Worm (Caenorhabditis elegans) whole organism, L1 larva: Measurements from ENCODE around the gene C01G5.3.

Source experiments
- C16A3.4 ChIP-seq: fragments of 150-350 bp; optimal IDR thresholded peaks from 2 replicates; lab custom pipeline; 2014; ENCODE audit warnings: missing biosample characterization, missing genetic modification characterization
- C34B4.2 ChIP-seq: sonication (generic microtip); optimal IDR thresholded peaks from 2 replicates; lab custom pipeline; 2017; ENCODE audit warnings: mild to moderate bottlenecking, missing genetic modification characterization, missing compliant biosample characterization
- aha-1 ChIP-seq: fragments of 150-350 bp; optimal IDR thresholded peaks from 2 replicates; lab custom pipeline; 2014; ENCODE audit warnings: missing biosample characterization, missing genetic modification characterization
- aly-2 ChIP-seq: fragments of 150-350 bp; optimal IDR thresholded peaks from 2 replicates; lab custom pipeline; 2014; ENCODE audit warnings: missing biosample characterization, missing genetic modification characterization
- ama-1 ChIP-seq: fragments of 150-350 bp; optimal IDR thresholded peaks from 2 replicates; lab custom pipeline; 2014
- blmp-1 ChIP-seq: fragments of 150-350 bp; optimal IDR thresholded peaks from 2 replicates; lab custom pipeline; 2014; ENCODE audit warnings: missing biosample characterization, missing genetic modification characterization
- ceh-82 ChIP-seq, 3 experiments: fragments of 150-350 bp in 1 of 3; sonication (generic microtip) in 2 of 3; optimal IDR thresholded peaks; 2 replicates each; lab custom pipeline; 2014 to 2017; ENCODE audit warnings: missing biosample characterization in 3 of 3, missing genetic modification characterization in 3 of 3
- dpl-1 ChIP-seq, 3 experiments: fragments of 150-350 bp in 2 of 3; sonication (generic microtip) in 1 of 3; optimal IDR thresholded peaks; 2 replicates each; lab custom pipeline; 2014 to 2017; ENCODE audit warnings: missing biosample characterization in 3 of 3, missing genetic modification characterization in 3 of 3, missing genetic modification reagents in 3 of 3
- efl-1 ChIP-seq, 4 experiments: fragments of 150-350 bp; optimal IDR thresholded peaks in 3 of 4; peaks in 1 of 4; 1 replicate in 1 of 4; 2 replicates in 3 of 4; lab custom pipeline; 2014; ENCODE audit warnings: missing biosample characterization in 2 of 4, missing genetic modification characterization in 2 of 4, missing genetic modification reagents in 2 of 4
- efl-3 ChIP-seq: fragments of 200-800 bp; sonication (Bioruptor generic); optimal IDR thresholded peaks from 2 replicates; lab custom pipeline; 2018; ENCODE audit warnings: mild to moderate bottlenecking, missing genetic modification characterization, missing compliant biosample characterization
- elt-2 ChIP-seq: sonication (generic microtip); optimal IDR thresholded peaks from 2 replicates; lab custom pipeline; 2016; ENCODE audit warnings: missing genetic modification characterization, mild to moderate bottlenecking, inconsistent platforms, missing compliant biosample characterization, missing genetic modification reagents
- elt-3 ChIP-seq, 6 experiments: fragments of 150-350 bp in 1 of 6; sonication (generic microtip); optimal IDR thresholded peaks; 2 replicates each; lab custom pipeline; 2017 to 2018; ENCODE audit warnings: missing biosample characterization in 6 of 6, missing genetic modification characterization in 6 of 6, inconsistent platforms in 1 of 6
- fkh-8 ChIP-seq: sonication (generic microtip); optimal IDR thresholded peaks from 2 replicates; lab custom pipeline; 2016; ENCODE audit warnings: mild to moderate bottlenecking, missing genetic modification characterization, missing compliant biosample characterization
- irx-1 ChIP-seq: sonication (generic microtip); optimal IDR thresholded peaks from 2 replicates; lab custom pipeline; 2016; ENCODE audit warnings: missing genetic modification characterization, missing compliant biosample characterization
- isw-1 ChIP-seq: fragments of 200-800 bp; sonication (Bioruptor generic); IDR thresholded peaks from 2 replicates; pipeline ENCODE4 v1.3.6; 2022; ENCODE audit warnings: missing genetic modification characterization, missing compliant biosample characterization
- lin-14 ChIP-seq: fragments of 200-800 bp; sonication (Bioruptor generic); optimal IDR thresholded peaks from 2 replicates; lab custom pipeline; 2018; ENCODE audit warnings: mild to moderate bottlenecking, missing genetic modification characterization, moderate library complexity, missing compliant biosample characterization
- lin-15B ChIP-seq: fragments of 150-350 bp; sonication (generic microtip); optimal IDR thresholded peaks from 3 replicates; lab custom pipeline; 2014; ENCODE audit warnings: missing biosample characterization, missing genetic modification characterization
- lin-35 ChIP-seq, 2 experiments: fragments of 150-350 bp; optimal IDR thresholded peaks; 2 replicates each; lab custom pipeline; 2014; ENCODE audit warnings: missing biosample characterization in 2 of 2, missing genetic modification characterization in 2 of 2, missing genetic modification reagents in 2 of 2
- lin-39 ChIP-seq: fragments of 150-350 bp; optimal IDR thresholded peaks from 2 replicates; lab custom pipeline; 2014; ENCODE audit warnings: missing biosample characterization, missing genetic modification reagents, missing genetic modification characterization
- lir-3 ChIP-seq: sonication (generic microtip); optimal IDR thresholded peaks from 2 replicates; lab custom pipeline; 2016; ENCODE audit warnings: mild to moderate bottlenecking, missing genetic modification characterization, moderate library complexity, missing compliant biosample characterization; ENCODE audit not compliant: poor library complexity
- lsy-2 ChIP-seq, 2 experiments: fragments of 150-350 bp; optimal IDR thresholded peaks; 2 replicates each; lab custom pipeline; 2014; ENCODE audit warnings: missing biosample characterization in 2 of 2, missing genetic modification characterization in 2 of 2
- mdl-1 ChIP-seq, 2 experiments: fragments of 150-350 bp; optimal IDR thresholded peaks; 2 replicates each; lab custom pipeline; 2014 to 2017; ENCODE audit warnings: missing biosample characterization in 2 of 2, missing genetic modification characterization in 2 of 2, inconsistent platforms in 1 of 2
- mef-2 ChIP-seq: fragments of 150-350 bp; optimal IDR thresholded peaks from 2 replicates; lab custom pipeline; 2014; ENCODE audit warnings: missing biosample characterization, missing genetic modification characterization
- mep-1 ChIP-seq: fragments of 150-350 bp; optimal IDR thresholded peaks from 2 replicates; lab custom pipeline; 2014; ENCODE audit warnings: missing biosample characterization, missing genetic modification characterization
- nhr-11 ChIP-seq: fragments of 150-350 bp; optimal IDR thresholded peaks from 2 replicates; lab custom pipeline; 2014; ENCODE audit warnings: missing biosample characterization, missing genetic modification characterization
- nhr-20 ChIP-seq: sonication (generic microtip); optimal IDR thresholded peaks from 2 replicates; lab custom pipeline; 2016; ENCODE audit warnings: mild to moderate bottlenecking, missing genetic modification characterization, missing compliant biosample characterization
- nhr-47 ChIP-seq: sonication (generic microtip); optimal IDR thresholded peaks from 2 replicates; lab custom pipeline; 2016; ENCODE audit warnings: mild to moderate bottlenecking, missing genetic modification characterization, moderate library complexity, missing compliant biosample characterization
- nhr-71 ChIP-seq: sonication (generic microtip); optimal IDR thresholded peaks from 2 replicates; lab custom pipeline; 2016; ENCODE audit warnings: mild to moderate bottlenecking, missing genetic modification characterization, moderate library complexity, missing compliant biosample characterization
- nhr-77 ChIP-seq: fragments of 150-350 bp; optimal IDR thresholded peaks from 2 replicates; lab custom pipeline; 2014; ENCODE audit warnings: missing biosample characterization, missing genetic modification characterization
- nhr-85 ChIP-seq: sonication (generic microtip); peaks from one replicate; lab custom pipeline; 2016; ENCODE audit warnings: missing genetic modification characterization, inconsistent platforms, missing compliant biosample characterization
- nhr-90 ChIP-seq: sonication (generic microtip); optimal IDR thresholded peaks from 2 replicates; lab custom pipeline; 2016; ENCODE audit warnings: mild to moderate bottlenecking, missing genetic modification characterization, missing compliant biosample characterization; ENCODE audit not compliant: poor library complexity
- rnt-1 ChIP-seq: sonication (generic microtip); optimal IDR thresholded peaks from 2 replicates; lab custom pipeline; 2016; ENCODE audit warnings: mild to moderate bottlenecking, missing genetic modification characterization, moderate library complexity, missing compliant biosample characterization
- skn-1 ChIP-seq: fragments of 150-350 bp; optimal IDR thresholded peaks from 2 replicates; lab custom pipeline; 2014; ENCODE audit warnings: missing biosample characterization, missing genetic modification characterization
- snpc-4 ChIP-seq: fragments of 150-350 bp; optimal IDR thresholded peaks from 2 replicates; lab custom pipeline; 2014; ENCODE audit warnings: missing biosample characterization, missing genetic modification characterization
- snu-23 ChIP-seq: sonication (generic microtip); optimal IDR thresholded peaks from 2 replicates; lab custom pipeline; 2016; ENCODE audit warnings: missing genetic modification characterization, missing compliant biosample characterization
- sox-4 ChIP-seq: sonication (generic microtip); optimal IDR thresholded peaks from 2 replicates; lab custom pipeline; 2016; ENCODE audit warnings: missing genetic modification characterization, missing compliant biosample characterization
- sptf-1 ChIP-seq: fragments of 150-350 bp; optimal IDR thresholded peaks from 2 replicates; lab custom pipeline; 2014; ENCODE audit warnings: missing biosample characterization, missing genetic modification characterization
- sup-37 ChIP-seq: fragments of 200-800 bp; sonication (Bioruptor generic); optimal IDR thresholded peaks from 2 replicates; lab custom pipeline; 2018; ENCODE audit warnings: mild to moderate bottlenecking, missing genetic modification characterization, missing compliant biosample characterization
- swsn-7 ChIP-seq: sonication (generic microtip); optimal IDR thresholded peaks from 2 replicates; lab custom pipeline; 2016; ENCODE audit warnings: missing genetic modification characterization, missing compliant biosample characterization
- unc-130 ChIP-seq: fragments of 150-350 bp; optimal IDR thresholded peaks from 2 replicates; lab custom pipeline; 2017; ENCODE audit warnings: missing biosample characterization, missing genetic modification characterization, inconsistent platforms
- unc-62 ChIP-seq: fragments of 150-350 bp; optimal IDR thresholded peaks from 2 replicates; lab custom pipeline; 2014; ENCODE audit warnings: missing biosample characterization, missing genetic modification reagents, missing genetic modification characterization
- unc-86 ChIP-seq: sonication (generic microtip); optimal IDR thresholded peaks from 2 replicates; lab custom pipeline; 2016; ENCODE audit warnings: missing genetic modification characterization, missing compliant biosample characterization
- xbp-1 ChIP-seq: sonication (generic microtip); optimal IDR thresholded peaks from 2 replicates; lab custom pipeline; 2016; ENCODE audit warnings: missing genetic modification characterization, missing compliant biosample characterization
- zip-4 ChIP-seq: fragments of 200-800 bp; sonication (Bioruptor generic); optimal IDR thresholded peaks from 2 replicates; lab custom pipeline; 2018; ENCODE audit warnings: mild to moderate bottlenecking, missing genetic modification characterization, moderate library complexity, missing compliant biosample characterization

C01G5.3 gene

DNA sequence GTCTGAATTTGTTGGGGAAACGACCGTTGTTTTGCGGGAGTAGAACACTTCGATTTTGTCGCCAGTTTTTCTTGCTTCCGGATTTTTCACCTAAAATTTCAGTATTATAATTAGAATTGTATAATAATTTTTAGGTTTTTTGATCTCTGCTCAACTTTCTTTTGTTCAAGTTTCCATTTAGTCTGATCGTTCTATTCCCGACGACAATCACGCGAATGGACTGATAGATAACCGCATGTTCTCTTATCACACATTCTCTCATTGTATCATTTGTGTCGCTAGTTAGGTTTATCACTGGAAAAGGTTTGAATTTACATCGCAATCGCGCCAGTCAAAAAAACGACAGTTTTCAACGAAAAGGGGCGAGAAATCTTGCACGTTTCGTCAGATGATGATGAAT is 18.9 kb downstream of the C01G5.3 start (continued):
- TF ChIP-seq lir-3: no peak

DNA sequence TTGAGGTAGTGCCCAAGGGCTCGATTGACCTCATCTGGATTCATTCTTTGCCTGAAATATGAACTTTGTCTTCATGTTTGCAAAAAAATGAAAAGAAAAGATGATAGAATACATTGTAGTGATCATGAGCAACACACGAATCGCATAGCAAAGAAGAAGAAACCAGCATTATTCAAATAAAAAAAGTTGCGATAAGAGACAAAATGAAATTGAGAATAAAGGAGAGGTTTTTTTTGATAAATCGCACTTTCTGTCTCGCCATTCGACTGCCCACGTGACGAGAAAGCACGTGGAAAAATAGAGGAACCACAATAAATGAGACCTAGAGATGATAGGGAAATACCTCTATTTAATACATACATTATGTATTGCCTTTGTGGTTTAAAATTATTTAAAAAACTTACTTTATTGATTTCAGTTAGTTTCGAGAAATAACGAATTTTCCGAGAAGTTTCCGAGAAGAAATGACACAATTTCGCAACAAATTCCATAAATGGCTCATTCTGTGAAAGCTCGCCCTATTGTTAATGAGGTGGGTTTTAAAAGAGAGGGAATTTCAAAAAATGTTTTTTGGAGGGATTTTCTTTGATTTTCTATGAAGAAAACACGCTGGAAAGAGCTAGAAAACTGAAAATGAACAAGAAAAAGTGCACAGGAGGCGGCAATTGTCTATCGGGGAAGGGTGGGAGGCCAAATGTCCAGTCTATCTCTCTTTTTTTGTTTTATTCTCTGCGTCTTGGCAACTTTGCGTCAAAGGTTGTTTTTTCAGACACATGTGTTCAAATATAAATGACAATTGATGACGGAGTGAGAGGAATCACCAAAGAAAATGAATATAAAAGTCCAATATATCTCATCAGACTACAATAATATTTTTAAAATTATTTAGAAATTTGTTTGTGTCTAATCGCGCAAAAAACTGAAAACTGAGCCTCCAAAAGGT is 19.7 kb downstream of the C01G5.3 start, which contains the start of gene paqr-1:
Gene paqr-1 (minus strand): TSS at position 51 of the 943 bp plus-strand sequence.
- TF ChIP-seq elt-3 (tag; optimal IDR thresholded peaks at IDR 0.05; lab: Kevin White, UChicago) (peak in 1 of 6 experiments; percentile 28), nhr-85 (tag; lab: Kevin White, UChicago) (peak; percentile 87), aly-2 (tag; lab: Kevin White, UChicago) (no peak), snpc-4 (no peak), lin-15B (tag; lab: Kevin White, UChicago) (peak; percentile 27), blmp-1 (peak; percentile 40), snu-23 (GFP tag; lab: Kevin White, UChicago) (peak; percentile 51), isw-1 (peak; percentile 27; the same call in 1 of the 2 replicates), irx-1 (tag; lab: Kevin White, UChicago) (peak; percentile 19), sup-37 (GFP tag; lab: Kevin White, UChicago) (peak; percentile 18), lin-14 (GFP tag; lab: Kevin White, UChicago) (peak; percentile 47), unc-130 (tag; lab: Kevin White, UChicago) (peak; percentile 22), C34B4.2 (tag; lab: Kevin White, UChicago) (no peak), lir-3 (peak; percentile 42), rnt-1 (tag; lab: Kevin White, UChicago) (peak; percentile 40), ceh-82 (tag; optimal IDR thresholded peaks at IDR 0.05; lab: Kevin White, UChicago) (peak in 1 of 3 experiments; percentile 39), lin-35 (GFP tag; optimal IDR thresholded peaks at IDR 0.05; lab: Kevin White, UChicago) (peak; percentile 66 to 81), nhr-11 (no peak), nhr-90 (tag; lab: Kevin White, UChicago) (peak; percentile 50), zip-4 (GFP tag; lab: Kevin White, UChicago) (peak; percentile 63), dpl-1 (GFP tag; optimal IDR thresholded peaks at IDR 0.05; lab: Kevin White, UChicago) (peak; percentile 55 to 86 (median 71)), unc-62 (GFP tag; lab: Kevin White, UChicago) (no peak), nhr-20 (tag; lab: Kevin White, UChicago) (peak; percentile 76), elt-2 (tag; lab: Kevin White, UChicago) (peak; percentile 50), fkh-8 (tag; lab: Kevin White, UChicago) (peak; percentile 60), efl-3 (no peak), nhr-77 (no peak), unc-86 (no peak), mep-1 (tag; lab: Kevin White, UChicago) (peak; percentile 42), aha-1 (tag; lab: Kevin White, UChicago) (no peak), sptf-1 (no peak), xbp-1 (tag; lab: Kevin White, UChicago) (no peak), sox-4 (tag; lab: Kevin White, UChicago) (no peak), swsn-7 (tag; lab: Kevin White, UChicago) (peak; percentile 2), efl-1 (optimal IDR thresholded peaks at IDR 0.05; lab: Kevin White, UChicago) (peak; percentile 80 to 85), efl-1 (GFP tag; optimal IDR thresholded peaks at IDR 0.05 in 1 of 2; lab: Kevin White, UChicago) (peak; percentile 81 to 94), lin-39 (tag; lab: Kevin White, UChicago) (no peak), lsy-2 (tag; optimal IDR thresholded peaks at IDR 0.05; lab: Kevin White, UChicago) (peak; percentile 34 to 43), skn-1 (tag; lab: Kevin White, UChicago) (no peak), nhr-71 (peak; percentile 72), C16A3.4 (no peak), nhr-47 (tag; lab: Kevin White, UChicago) (peak; percentile 50), ama-1 (no peak), mdl-1 (tag; optimal IDR thresholded peaks at IDR 0.05; lab: Kevin White, UChicago) (peak in 1 of 2 experiments; percentile 74), mef-2 (tag; lab: Kevin White, UChicago) (no peak)
